Fruit fly (Drosophila melanogaster) whole organism, pupa: ENCODE measurements around the gene VGlut.

Experiments
- CG12605 ChIP-seq: fragments of 200-800 bp; sonication (Bioruptor generic); IDR thresholded peaks from 2 replicates; pipeline ENCODE4 v1.3.6; 2022; ENCODE audit warnings: missing biosample characterization, missing genetic modification characterization
- CG15710 ChIP-seq: fragments of 200-800 bp; sonication (Bioruptor generic); optimal IDR thresholded peaks from 2 replicates; lab custom pipeline; 2018; ENCODE audit warnings: missing biosample characterization, mild to moderate bottlenecking, missing genetic modification characterization, moderate library complexity
- CG34367 ChIP-seq: fragments of 200-800 bp; sonication (Bioruptor generic); optimal IDR thresholded peaks from 2 replicates; lab custom pipeline; 2018; ENCODE audit warnings: missing biosample characterization, mild to moderate bottlenecking, missing genetic modification characterization
- CG8159 ChIP-seq: fragments of 200-800 bp; sonication (Bioruptor generic); optimal IDR thresholded peaks from 3 replicates; lab custom pipeline; 2018; ENCODE audit warnings: missing biosample characterization, mild to moderate bottlenecking, missing genetic modification characterization, moderate library complexity
- CG9948 ChIP-seq: fragments of 200-800 bp; sonication (Bioruptor generic); optimal IDR thresholded peaks from 2 replicates; lab custom pipeline; 2018; ENCODE audit warnings: missing biosample characterization, mild to moderate bottlenecking, missing genetic modification characterization, moderate library complexity
- D1 ChIP-seq: fragments of 200-800 bp; sonication (Bioruptor generic); optimal IDR thresholded peaks from 2 replicates; lab custom pipeline; 2018; ENCODE audit warnings: missing biosample characterization, mild to moderate bottlenecking, missing genetic modification characterization, moderate library complexity
- EcR ChIP-seq: fragments of 200-800 bp; sonication (Bioruptor generic); optimal IDR thresholded peaks from 3 replicates; lab custom pipeline; 2019; ENCODE audit warnings: missing biosample characterization, missing genetic modification characterization, mild to moderate bottlenecking, moderate library complexity, missing genetic modification reagents
- Ets98B ChIP-seq: fragments of 200-800 bp; sonication (Bioruptor generic); IDR thresholded peaks from 2 replicates; pipeline ENCODE4 v1.3.6; 2022; ENCODE audit warnings: missing biosample characterization, missing genetic modification characterization
- Pif1B ChIP-seq: fragments of 200-800 bp; sonication (Bioruptor generic); optimal IDR thresholded peaks from 3 replicates; lab custom pipeline; 2016; ENCODE audit warnings: missing biosample characterization, missing genetic modification characterization

DNA sequence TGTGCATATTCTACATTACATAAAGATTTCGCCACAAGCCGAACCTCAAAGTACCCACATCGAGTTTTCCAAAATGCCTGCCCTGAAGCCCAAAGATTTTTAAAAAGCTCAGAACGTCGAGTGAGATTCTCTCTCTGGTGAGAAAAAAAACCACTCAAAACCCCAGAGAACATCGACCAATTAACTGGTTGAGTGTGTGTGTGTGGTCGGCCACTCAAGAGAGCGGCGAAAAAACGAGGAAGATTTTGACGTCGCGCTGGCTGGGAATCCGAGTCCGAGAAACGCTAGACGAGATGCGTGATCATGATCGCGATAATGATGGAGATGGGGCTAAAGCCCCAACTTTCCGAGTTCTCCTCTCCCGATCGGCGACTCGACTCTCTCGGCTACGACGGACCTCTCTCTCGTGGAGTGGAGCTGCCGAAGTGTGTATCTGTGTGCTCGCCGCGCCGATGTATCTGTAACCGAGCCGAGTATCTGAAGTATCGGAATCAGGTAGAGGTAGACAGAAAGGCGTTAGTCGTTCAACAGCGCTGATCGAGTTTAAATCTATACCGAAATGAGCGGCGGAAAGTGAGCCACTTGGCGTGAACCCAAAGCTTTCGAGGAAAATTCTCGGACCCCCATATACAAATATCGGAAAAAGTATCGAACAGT is 50.8 kb downstream of the VGlut start:
- TF ChIP-seq D1, result no peak
- no peak for TF ChIP-seq CG12605 (GFP tag; lab: Robert Waterston, UW)
- TF ChIP-seq CG8159, result no peak
- TF ChIP-seq Ets98B, result no peak; the same call in 1 of the 2 replicates
- no peak for TF ChIP-seq Pif1B (GFP tag; lab: Kevin White, UChicago)
- TF ChIP-seq CG15710 (tag; lab: Kevin White, UChicago), result no peak
- TF ChIP-seq EcR (GFP tag; lab: Kevin White, UChicago), result peak; percentile 80
- TF ChIP-seq CG9948 (tag; lab: Kevin White, UChicago), result no peak
- no peak for TF ChIP-seq CG34367 (tag; lab: Kevin White, UChicago)
